Fruit fly (Drosophila melanogaster) whole organism, embryonic: Measurements from ENCODE around the gene CG34450.
A peak's percentile ranks its signal among the peaks of the same experiment; 100 is the strongest.

Experiments used
- Ada2b ChIP-seq: fragments of 200-800 bp; sonication (Bioruptor generic); IDR thresholded peaks from 2 replicates; pipeline ENCODE4 v1.3.6; 2022; ENCODE audit warnings: missing biosample characterization, missing genetic modification characterization
- Bteb2 ChIP-seq: fragments of 200-800 bp; sonication (Bioruptor generic); optimal IDR thresholded peaks from 2 replicates; lab custom pipeline; 2016; ENCODE audit warnings: missing biosample characterization, missing genetic modification characterization
- CG10147 ChIP-seq: fragments of 200-800 bp; sonication (Bioruptor generic); optimal IDR thresholded peaks from 2 replicates; lab custom pipeline; 2019; ENCODE audit warnings: missing biosample characterization, mild to moderate bottlenecking, missing genetic modification characterization, moderate library complexity
- CG10321 ChIP-seq: fragments of 200-800 bp; sonication (Bioruptor generic); IDR thresholded peaks from 2 replicates; pipeline ENCODE4 v1.3.6; 2022; ENCODE audit warnings: missing biosample characterization, missing genetic modification characterization
- CG11560 ChIP-seq: fragments of 200-800 bp; sonication (Bioruptor generic); IDR thresholded peaks from 3 replicates; pipeline ENCODE4 v1.3.6; 2022; ENCODE audit warnings: missing biosample characterization, missing genetic modification characterization
- CG11695 ChIP-seq: fragments of 200-800 bp; sonication (Bioruptor generic); IDR thresholded peaks from 3 replicates; pipeline ENCODE4 v1.3.6; 2022; ENCODE audit warnings: missing biosample characterization, missing genetic modification characterization
- CG12299 ChIP-seq: fragments of 200-800 bp; sonication (Bioruptor generic); optimal IDR thresholded peaks from 2 replicates; lab custom pipeline; 2018; ENCODE audit warnings: missing biosample characterization, mild to moderate bottlenecking, missing genetic modification characterization
- CG13424 ChIP-seq: fragments of 200-800 bp; sonication (Bioruptor generic); optimal IDR thresholded peaks from 2 replicates; lab custom pipeline; 2019; ENCODE audit warnings: missing biosample characterization, mild to moderate bottlenecking, missing genetic modification characterization, moderate library complexity
- CG14710 ChIP-seq: fragments of 200-800 bp; sonication (Bioruptor generic); optimal IDR thresholded peaks from 3 replicates; lab custom pipeline; 2019; ENCODE audit warnings: missing biosample characterization, mild to moderate bottlenecking, missing genetic modification characterization, moderate library complexity
- CG18619 ChIP-seq: fragments of 200-800 bp; sonication (Bioruptor generic); optimal IDR thresholded peaks from 3 replicates; lab custom pipeline; 2017; ENCODE audit warnings: missing biosample characterization, mild to moderate bottlenecking, missing genetic modification characterization
- CG31388 ChIP-seq: fragments of 200-800 bp; sonication (Bioruptor generic); optimal IDR thresholded peaks from 2 replicates; lab custom pipeline; 2016; ENCODE audit warnings: missing biosample characterization, missing genetic modification characterization
- CG32532 ChIP-seq: fragments of 200-800 bp; sonication (Bioruptor generic); IDR thresholded peaks from 2 replicates; pipeline ENCODE4 v1.3.6; 2022; ENCODE audit warnings: missing biosample characterization, missing genetic modification characterization
- CG4820 ChIP-seq: fragments of 200-800 bp; sonication (Bioruptor generic); optimal IDR thresholded peaks from 3 replicates; lab custom pipeline; 2016; ENCODE audit warnings: missing biosample characterization, missing genetic modification characterization
- CG5953 ChIP-seq: fragments of 200-800 bp; sonication (Bioruptor generic); IDR thresholded peaks from 2 replicates; pipeline ENCODE4 v1.3.6; 2022; ENCODE audit warnings: missing biosample characterization, missing genetic modification characterization
- CG7556 ChIP-seq: fragments of 200-800 bp; sonication (Bioruptor generic); optimal IDR thresholded peaks from 2 replicates; lab custom pipeline; 2017; ENCODE audit warnings: missing biosample characterization, mild to moderate bottlenecking, missing genetic modification characterization
- CG7745 ChIP-seq: fragments of 200-800 bp; sonication (Bioruptor generic); optimal IDR thresholded peaks from 2 replicates; lab custom pipeline; 2018; ENCODE audit warnings: missing biosample characterization, mild to moderate bottlenecking, missing genetic modification characterization, moderate library complexity
- CG9609 ChIP-seq: fragments of 200-800 bp; sonication (Bioruptor generic); optimal IDR thresholded peaks from 3 replicates; lab custom pipeline; 2016; ENCODE audit warnings: missing biosample characterization, missing genetic modification characterization
- Chrac-16 ChIP-seq: fragments of 200-800 bp; sonication (Bioruptor generic); optimal IDR thresholded peaks from 3 replicates; lab custom pipeline; 2016; ENCODE audit warnings: missing biosample characterization, missing genetic modification characterization
- CoRest ChIP-seq: fragments of 200-800 bp; sonication (Bioruptor generic); optimal IDR thresholded peaks from 3 replicates; lab custom pipeline; 2018; ENCODE audit warnings: missing biosample characterization, mild to moderate bottlenecking, missing genetic modification characterization, moderate library complexity
- Dip2 ChIP-seq: fragments of 200-800 bp; sonication (Bioruptor generic); IDR thresholded peaks from 2 replicates; pipeline ENCODE4 v1.3.6; 2022; ENCODE audit warnings: missing biosample characterization, missing genetic modification characterization
- Fer1 ChIP-seq: fragments of 200-800 bp; sonication (Bioruptor generic); optimal IDR thresholded peaks from 2 replicates; lab custom pipeline; 2017; ENCODE audit warnings: missing biosample characterization, mild to moderate bottlenecking, missing genetic modification characterization
- GATAe ChIP-seq: fragments of 200-800 bp; sonication (Bioruptor generic); conservative IDR thresholded peaks from 2 replicates; pipeline ENCODE4 v1.3.6; 2022; ENCODE audit warnings: missing biosample characterization, missing genetic modification characterization
- H2.0 ChIP-seq: fragments of 200-800 bp; sonication (Bioruptor generic); IDR thresholded peaks from 2 replicates; pipeline ENCODE4 v1.3.6; 2022; ENCODE audit warnings: missing biosample characterization, missing genetic modification characterization
- Hand ChIP-seq: fragments of 200-800 bp; sonication (Bioruptor generic); optimal IDR thresholded peaks from 2 replicates; lab custom pipeline; 2017; ENCODE audit warnings: mild to moderate bottlenecking, missing biosample characterization, missing genetic modification reagents, missing genetic modification characterization
- Hmr ChIP-seq: fragments of 200-800 bp; sonication (Bioruptor generic); optimal IDR thresholded peaks from 3 replicates; lab custom pipeline; 2017; ENCODE audit warnings: mild to moderate bottlenecking, missing biosample characterization, missing genetic modification reagents, missing genetic modification characterization
- Hmx ChIP-seq: fragments of 200-800 bp; sonication (Bioruptor generic); optimal IDR thresholded peaks from 2 replicates; lab custom pipeline; 2016; ENCODE audit warnings: missing biosample characterization, missing genetic modification characterization
- Hr3 ChIP-seq: fragments of 200-800 bp; sonication (Bioruptor generic); optimal IDR thresholded peaks from 3 replicates; lab custom pipeline; 2016; ENCODE audit warnings: missing biosample characterization, missing genetic modification characterization
- Nf-YC ChIP-seq: fragments of 200-800 bp; optimal IDR thresholded peaks from 3 replicates; lab custom pipeline; 2019; ENCODE audit warnings: missing biosample characterization, mild to moderate bottlenecking, missing genetic modification characterization, moderate library complexity
- NfI ChIP-seq: fragments of 200-800 bp; sonication (Bioruptor generic); optimal IDR thresholded peaks from 3 replicates; lab custom pipeline; 2018; ENCODE audit warnings: missing biosample characterization, mild to moderate bottlenecking, missing genetic modification characterization, moderate library complexity
- Oaz ChIP-seq: fragments of 200-800 bp; sonication (Bioruptor generic); IDR thresholded peaks from 2 replicates; pipeline ENCODE4 v1.3.6; 2022; ENCODE audit warnings: missing biosample characterization, missing genetic modification characterization
- Ptx1 ChIP-seq: fragments of 200-800 bp; sonication (Bioruptor generic); IDR thresholded peaks from 2 replicates; pipeline ENCODE4 v1.3.6; 2022; ENCODE audit warnings: missing biosample characterization, missing genetic modification characterization
- Rfx ChIP-seq: fragments of 200-800 bp; sonication (Bioruptor generic); IDR thresholded peaks from 2 replicates; pipeline ENCODE4 v1.3.6; 2022; ENCODE audit warnings: missing biosample characterization, missing genetic modification characterization
- Spps ChIP-seq: fragments of 200-800 bp; sonication (Bioruptor generic); optimal IDR thresholded peaks from 2 replicates; lab custom pipeline; 2018; ENCODE audit warnings: missing biosample characterization, mild to moderate bottlenecking, missing genetic modification characterization
- aop ChIP-seq: fragments of 200-800 bp; sonication (Bioruptor generic); IDR thresholded peaks from 2 replicates; pipeline ENCODE4 v1.3.6; 2022; ENCODE audit warnings: missing biosample characterization, missing genetic modification characterization
- bigmax ChIP-seq: fragments of 200-800 bp; sonication (Bioruptor generic); optimal IDR thresholded peaks from 2 replicates; lab custom pipeline; 2018; ENCODE audit warnings: missing biosample characterization, mild to moderate bottlenecking, missing genetic modification characterization
- cg ChIP-seq: fragments of 200-800 bp; sonication (Bioruptor generic); optimal IDR thresholded peaks from 3 replicates; lab custom pipeline; 2019; ENCODE audit warnings: missing biosample characterization, mild to moderate bottlenecking, missing genetic modification characterization, moderate library complexity
- croc ChIP-seq: fragments of 200-800 bp; sonication (Bioruptor generic); conservative IDR thresholded peaks from 3 replicates; pipeline ENCODE4 v1.3.6; 2022; ENCODE audit warnings: missing biosample characterization, missing genetic modification characterization
- da ChIP-seq: fragments of 200-800 bp; sonication (Bioruptor generic); optimal IDR thresholded peaks from 2 replicates; lab custom pipeline; 2016; ENCODE audit warnings: missing biosample characterization, missing genetic modification characterization
- emc ChIP-seq: fragments of 200-800 bp; sonication (Bioruptor generic); optimal IDR thresholded peaks from 2 replicates; lab custom pipeline; 2016; ENCODE audit warnings: missing biosample characterization, missing genetic modification characterization
- h ChIP-seq: fragments of >200 bp; optimal IDR thresholded peaks from 2 replicates; lab custom pipeline; 2017
- ham ChIP-seq: fragments of 200-800 bp; sonication (Bioruptor generic); IDR thresholded peaks from 2 replicates; pipeline ENCODE4 v1.3.6; 2022; ENCODE audit warnings: missing biosample characterization, missing genetic modification characterization
- hbn ChIP-seq: fragments of 200-800 bp; sonication (Bioruptor generic); IDR thresholded peaks from 2 replicates; pipeline ENCODE4 v1.3.6; 2022; ENCODE audit warnings: missing biosample characterization, missing genetic modification characterization; ENCODE audit not compliant: partially characterized antibody
- lov ChIP-seq, 2 experiments: fragments of 200-800 bp in 1 of 2; fragments of >200 bp in 1 of 2; sonication (Bioruptor generic) in 1 of 2; IDR thresholded peaks in 1 of 2; optimal IDR thresholded peaks in 1 of 2; 2 replicates in 1 of 2; 3 replicates in 1 of 2; pipeline versions ENCODE4 v1.3.6 to Lab custom; 2017 to 2022; ENCODE audit warnings: missing biosample characterization in 1 of 2, missing genetic modification characterization in 1 of 2
- mirr ChIP-seq: fragments of 200-800 bp; sonication (Bioruptor generic); optimal IDR thresholded peaks from 3 replicates; lab custom pipeline; 2018; ENCODE audit warnings: missing biosample characterization, mild to moderate bottlenecking, missing genetic modification characterization
- nom ChIP-seq: fragments of 200-800 bp; sonication (Bioruptor generic); optimal IDR thresholded peaks from 2 replicates; lab custom pipeline; 2017; ENCODE audit warnings: missing biosample characterization, missing genetic modification characterization, mild to moderate bottlenecking, moderate library complexity, missing genetic modification reagents
- pho ChIP-seq: fragments of 200-800 bp; sonication (Bioruptor generic); optimal IDR thresholded peaks from 2 replicates; lab custom pipeline; 2016; ENCODE audit warnings: missing biosample characterization, missing genetic modification characterization
- pum ChIP-seq: fragments of 200-800 bp; sonication (Bioruptor generic); optimal IDR thresholded peaks from 2 replicates; lab custom pipeline; 2016; ENCODE audit warnings: missing biosample characterization, missing genetic modification characterization
- pzg ChIP-seq: fragments of 200-800 bp; sonication (Bioruptor generic); optimal IDR thresholded peaks from 3 replicates; lab custom pipeline; 2018; ENCODE audit warnings: missing biosample characterization, mild to moderate bottlenecking, missing genetic modification characterization, moderate library complexity
- salm ChIP-seq: fragments of 200-800 bp; sonication (Bioruptor generic); optimal IDR thresholded peaks from 2 replicates; lab custom pipeline; 2018; ENCODE audit warnings: missing biosample characterization, mild to moderate bottlenecking, missing genetic modification characterization
- so ChIP-seq: fragments of 200-800 bp; sonication (Bioruptor generic); IDR thresholded peaks from 3 replicates; pipeline ENCODE4 v1.3.6; 2022; ENCODE audit warnings: missing biosample characterization, missing genetic modification characterization
- sr ChIP-seq: fragments of 200-800 bp; sonication (Bioruptor generic); IDR thresholded peaks from 3 replicates; pipeline ENCODE4 v1.3.6; 2022; ENCODE audit warnings: missing biosample characterization, missing genetic modification characterization
- unpg ChIP-seq: fragments of 200-800 bp; sonication (Bioruptor generic); optimal IDR thresholded peaks from 3 replicates; lab custom pipeline; 2018; ENCODE audit warnings: missing biosample characterization, mild to moderate bottlenecking, missing genetic modification characterization, moderate library complexity

The CG34450 gene

dm6 chrX:9350309-9350708, 20.0 kb upstream of the CG34450 start (continued):
- TF ChIP-seq Hr3 (GFP tag; lab: Kevin White, UChicago), result peak; percentile 24
- peak; percentile 37 for TF ChIP-seq CG7556 (GFP tag; lab: Kevin White, UChicago)
- no peak for TF ChIP-seq Spps (tag; lab: Kevin White, UChicago)
- no peak for TF ChIP-seq cg (GFP tag; lab: Kevin White, UChicago)
- no peak for TF ChIP-seq CG4820
- TF ChIP-seq pzg (GFP tag; lab: Kevin White, UChicago), result no peak
- TF ChIP-seq Chrac-16 (GFP tag; lab: Kevin White, UChicago), result no peak
- TF ChIP-seq GATAe (GFP tag; lab: Robert Waterston, UW), result no peak
- TF ChIP-seq so (GFP tag; lab: Robert Waterston, UW), result 0 out of 3 replicates have a peak, but pooled peaks have one; percentile 22
- TF ChIP-seq CG11695 (GFP tag; lab: Robert Waterston, UW), result peak; percentile 43; the same call in 1 of the 3 replicates
- TF ChIP-seq CG31388, result no peak
- TF ChIP-seq CG12299 (tag; lab: Kevin White, UChicago), result no peak
- TF ChIP-seq CG32532 (GFP tag; lab: Robert Waterston, UW), result peak; percentile 40
- TF ChIP-seq pho (GFP tag; lab: Kevin White, UChicago), result no peak
- peak; percentile 33 for TF ChIP-seq CG14710 (tag; lab: Kevin White, UChicago)
- TF ChIP-seq CG10147 (GFP tag; lab: Kevin White, UChicago), result no peak
- TF ChIP-seq CG5953 (GFP tag; lab: Robert Waterston, UW), result no peak
- TF ChIP-seq mirr (GFP tag; lab: Kevin White, UChicago), result no peak
- TF ChIP-seq Fer1, result peak; percentile 50
- no peak for TF ChIP-seq aop (GFP tag; lab: Robert Waterston, UW)
- no peak for TF ChIP-seq emc (GFP tag; lab: Kevin White, UChicago)
- TF ChIP-seq CG10321, result no peak
- no peak for TF ChIP-seq da (GFP tag; lab: Kevin White, UChicago)
- peak; percentile 61 for TF ChIP-seq unpg
- TF ChIP-seq NfI, result peak; percentile 6
- no peak for TF ChIP-seq pum
- no peak for TF ChIP-seq h (lab: Kevin White, UChicago)
- TF ChIP-seq Oaz (GFP tag; lab: Robert Waterston, UW), result no peak
- no peak for TF ChIP-seq ham (GFP tag; lab: Robert Waterston, UW)
- no peak for TF ChIP-seq Dip2 (GFP tag; lab: Robert Waterston, UW)
- no peak for TF ChIP-seq hbn (GFP tag; lab: Robert Waterston, UW)
- TF ChIP-seq Ada2b (GFP tag; lab: Robert Waterston, UW), result peak; percentile 49; the same call in 1 of the 2 replicates
- no peak for TF ChIP-seq Bteb2 (GFP tag; lab: Kevin White, UChicago)
- no peak for TF ChIP-seq bigmax (GFP tag; lab: Kevin White, UChicago)
- TF ChIP-seq CG11560 (tag; lab: Robert Waterston, UW), result no peak
- peak; percentile 24 for TF ChIP-seq CG18619 (GFP tag; lab: Kevin White, UChicago)
- peak; percentile 37 for TF ChIP-seq Rfx
- TF ChIP-seq Hmx, result no peak
- peak; percentile 8 for TF ChIP-seq Hand
- no peak for TF ChIP-seq salm
- peak; percentile 7 for TF ChIP-seq Nf-YC (tag; lab: Kevin White, UChicago)
- no peak for TF ChIP-seq croc (GFP tag; lab: Robert Waterston, UW)
- TF ChIP-seq CG13424 (tag; lab: Kevin White, UChicago), result peak; percentile 67
- TF ChIP-seq lov (optimal IDR thresholded peaks at IDR 0.05; lab: Kevin White, UChicago), result no peak
- no peak for TF ChIP-seq lov (GFP tag; IDR thresholded peaks at IDR 0.05; lab: Robert Waterston, UW)
- no peak for TF ChIP-seq CG9609
- TF ChIP-seq Ptx1 (GFP tag; lab: Robert Waterston, UW), result peak; percentile 64
- no peak for TF ChIP-seq nom
- peak; percentile 59 for TF ChIP-seq CoRest (tag; lab: Kevin White, UChicago)
- no peak for TF ChIP-seq H2.0
- TF ChIP-seq sr (GFP tag; lab: Robert Waterston, UW), result no peak
- TF ChIP-seq CG7745 (tag; lab: Kevin White, UChicago), result no peak
- TF ChIP-seq Hmr (GFP tag; lab: Kevin White, UChicago), result peak; percentile 6
